Worm (Caenorhabditis elegans): ENCODE data around the gene rhi-1.

ce11 chrX:4466218-4466617 lies 42.1 kb upstream of the rhi-1 start, which contains the start of gene nmur-3:
- no peak for TF ChIP-seq unc-86 (tag; optimal IDR thresholded peaks at IDR 0.05)
- TF ChIP-seq pros-1 (tag; optimal IDR thresholded peaks at IDR 0.05) = no peak
- TF ChIP-seq Y22D7AL.16 (tag; optimal IDR thresholded peaks at IDR 0.05) = no peak
- no peak for TF ChIP-seq ceh-18 (tag; optimal IDR thresholded peaks at IDR 0.05)

Data from whole organism, late embryonic.